Worm (Caenorhabditis elegans): Measurements from ENCODE around the gene der-2.
A peak's percentile ranks its signal among the peaks of the same experiment; 100 is the strongest.

The der-2 gene

ce11 chrIII:7181822-7182221, 41.1 kb downstream of the der-2 start, which contains the start of gene epg-4 (continued):
- no peak for TF ChIP-seq bed-2 (GFP tag; IDR thresholded peaks at IDR 0.05)
- no peak for TF ChIP-seq T26A5.8 (tag; optimal IDR thresholded peaks at IDR 0.05)
- TF ChIP-seq unc-62 (GFP tag; optimal IDR thresholded peaks at IDR 0.05) = no peak
- peak; percentile 52 for TF ChIP-seq hrde-1 (tag; optimal IDR thresholded peaks at IDR 0.05; ENCODE audit: borderline replicate concordance)
- no peak for TF ChIP-seq gei-17 (GFP tag; optimal IDR thresholded peaks at IDR 0.05)
- TF ChIP-seq ztf-26 (tag; optimal IDR thresholded peaks at IDR 0.05) = no peak
- TF ChIP-seq madf-6 (GFP tag; IDR thresholded peaks at IDR 0.05) = peak; percentile 44
- no peak for TF ChIP-seq F10E7.11 (tag; optimal IDR thresholded peaks at IDR 0.05)
- no peak for TF ChIP-seq lin-40 (tag; optimal IDR thresholded peaks at IDR 0.05)
- peak; percentile 54; the same call in 1 of the 2 replicates for TF ChIP-seq hsf-1 (GFP tag; IDR thresholded peaks at IDR 0.05)
- no peak for TF ChIP-seq tbx-9 (tag; optimal IDR thresholded peaks at IDR 0.05; ENCODE audit: borderline replicate concordance)
- TF ChIP-seq sdz-38 (tag; optimal IDR thresholded peaks at IDR 0.05) = no peak
- peak; percentile 62; the same call in 1 of the 2 replicates for TF ChIP-seq nfyb-1 (GFP tag; IDR thresholded peaks at IDR 0.05)
- no peak for TF ChIP-seq ceh-79 (tag; optimal IDR thresholded peaks at IDR 0.05)
- TF ChIP-seq cebp-2 (GFP tag; IDR thresholded peaks at IDR 0.05) = no peak
- no peak for TF ChIP-seq ztf-22 (GFP tag; optimal IDR thresholded peaks at IDR 0.05)
- TF ChIP-seq F33H1.4 (GFP tag; IDR thresholded peaks at IDR 0.05) = peak; percentile 54; the same call in 1 of the 2 replicates
- TF ChIP-seq egl-44 (GFP tag; IDR thresholded peaks at IDR 0.05) = no peak
- TF ChIP-seq athp-1 (tag; optimal IDR thresholded peaks at IDR 0.05) = peak; percentile 34
- no peak for TF ChIP-seq B0035.1 (tag; optimal IDR thresholded peaks at IDR 0.05)
- TF ChIP-seq B0336.3 (GFP tag; IDR thresholded peaks at IDR 0.05) = peak; percentile 70
- TF ChIP-seq ztf-28 (GFP tag; IDR thresholded peaks at IDR 0.05) = no peak
- peak; percentile 24 for TF ChIP-seq K12H6.12 (tag; optimal IDR thresholded peaks at IDR 0.05)
- no peak for TF ChIP-seq sptf-2 (GFP tag; optimal IDR thresholded peaks at IDR 0.05)
- peak; percentile 21 for TF ChIP-seq atf-7 (tag; optimal IDR thresholded peaks at IDR 0.05)
- peak; percentile 49 for TF ChIP-seq tlf-1 (GFP tag; optimal IDR thresholded peaks at IDR 0.05)
- no peak for TF ChIP-seq ama-1 (optimal IDR thresholded peaks at IDR 0.05)
- TF ChIP-seq ama-1 (GFP tag; optimal IDR thresholded peaks at IDR 0.05) = peak; percentile 2 to 16
- no peak for TF ChIP-seq ceh-58 (GFP tag; IDR thresholded peaks at IDR 0.05)
- no peak for TF ChIP-seq madf-10 (tag; optimal IDR thresholded peaks at IDR 0.05)
- TF ChIP-seq attf-3 (GFP tag; conservative IDR thresholded peaks at IDR 0.05) = no peak

DNA sequence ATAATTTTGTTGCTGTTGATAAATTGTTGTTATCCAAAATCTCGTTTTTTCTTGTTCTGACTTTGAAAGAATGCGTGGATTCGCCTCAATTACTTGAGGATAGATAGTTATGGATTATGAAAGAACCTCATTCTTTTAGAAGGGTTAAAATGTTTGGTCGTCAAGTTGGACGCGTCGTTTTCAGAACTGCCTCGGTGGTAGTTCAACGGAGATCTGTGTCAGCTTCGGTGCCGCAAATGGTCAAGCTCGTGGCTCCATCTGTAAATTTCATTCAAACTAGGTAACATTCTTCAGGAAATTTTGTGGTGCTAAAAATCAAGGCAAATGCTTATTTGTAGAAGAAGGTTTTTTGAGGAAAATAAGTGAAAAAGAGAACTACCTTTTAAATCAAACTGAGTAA, 42.3 kb downstream of the der-2 start, which contains the start of gene ndab-2:
Gene ndab-2, plus strand, starts transcription at position 140 of the 400 bp plus-strand sequence.
- TF ChIP-seq ceh-27 (GFP tag; optimal IDR thresholded peaks at IDR 0.05) (no peak), zfh-2 (GFP tag; conservative IDR thresholded peaks at IDR 0.05) (no peak), ceh-100 (GFP tag; IDR thresholded peaks at IDR 0.05) (peak; percentile 59; the same call in 1 of the 2 replicates), D2030.7 (GFP tag; IDR thresholded peaks at IDR 0.05) (no peak; the same call in 1 of the 2 replicates), madf-6 (GFP tag; IDR thresholded peaks at IDR 0.05) (peak; percentile 70), tbp1 (GFP tag; optimal IDR thresholded peaks at IDR 0.05) (peak; percentile 29), dox-1 (GFP tag; IDR thresholded peaks at IDR 0.05) (0 out of 2 replicates have a peak, but pooled peaks have one; percentile 52), lin-26 (GFP tag; IDR thresholded peaks at IDR 0.05) (peak; percentile 62; the same call in 1 of the 2 replicates), ceh-91 (GFP tag; IDR thresholded peaks at IDR 0.05) (no peak), ceh-40 (GFP tag; IDR thresholded peaks at IDR 0.05) (no peak), ztf-3 (GFP tag; optimal IDR thresholded peaks at IDR 0.05) (no peak), ztf-25 (GFP tag; IDR thresholded peaks at IDR 0.05) (peak; percentile 52; the same call in 1 of the 2 replicates), ceh-58 (GFP tag; IDR thresholded peaks at IDR 0.05) (0 out of 2 replicates have a peak, but pooled peaks have one; percentile 28), lin-54 (GFP tag; optimal IDR thresholded peaks at IDR 0.05) (peak; percentile 65), hmg-1.2 (GFP tag; IDR thresholded peaks at IDR 0.05) (peak; percentile 30; the same call in 1 of the 2 replicates), somi-1 (GFP tag; optimal IDR thresholded peaks at IDR 0.05) (no peak), ama-1 (optimal IDR thresholded peaks at IDR 0.05) (no peak), ama-1 (GFP tag; optimal IDR thresholded peaks at IDR 0.05) (peak in 1 of 2 experiments; percentile 73), athp-1 (tag; optimal IDR thresholded peaks at IDR 0.05) (peak; percentile 38), hrde-1 (tag; optimal IDR thresholded peaks at IDR 0.05; ENCODE audit: borderline replicate concordance) (peak; percentile 71), cebp-1 (GFP tag; IDR thresholded peaks at IDR 0.05) (no peak), cebp-1 (tag; optimal IDR thresholded peaks at IDR 0.05) (peak; percentile 49), ekl-4 (GFP tag; IDR thresholded peaks at IDR 0.05) (peak; percentile 82), hlh-12 (tag; optimal IDR thresholded peaks at IDR 0.05) (no peak), unc-62 (GFP tag; optimal IDR thresholded peaks at IDR 0.05) (no peak), nfya-2 (GFP tag; IDR thresholded peaks at IDR 0.05) (no peak)
